Fruit fly (Drosophila melanogaster) whole organism, embryonic: ENCODE results near the gene CG3726.
A peak's percentile ranks its signal among the peaks of the same experiment; 100 is the strongest.

Experiments used
- ATbp ChIP-seq: fragments of 200-800 bp; sonication (Bioruptor generic); optimal IDR thresholded peaks from 2 replicates; lab custom pipeline; 2017; ENCODE audit warnings: missing biosample characterization, mild to moderate bottlenecking, missing genetic modification characterization, missing genetic modification reagents
- Atf-2 ChIP-seq: fragments of 200-800 bp; sonication (Bioruptor generic); optimal IDR thresholded peaks from 2 replicates; lab custom pipeline; 2016; ENCODE audit warnings: missing biosample characterization, missing genetic modification characterization
- B-H1 ChIP-seq: fragments of 200-800 bp; sonication (Bioruptor generic); IDR thresholded peaks from 3 replicates; pipeline ENCODE4 v1.3.6; 2022; ENCODE audit warnings: missing biosample characterization, missing genetic modification characterization
- CG10979 ChIP-seq: fragments of 200-800 bp; sonication (Bioruptor generic); optimal IDR thresholded peaks from 2 replicates; lab custom pipeline; 2018; ENCODE audit warnings: missing biosample characterization, mild to moderate bottlenecking, missing genetic modification characterization, moderate library complexity
- CG11398 ChIP-seq: fragments of 200-800 bp; sonication (Bioruptor generic); optimal IDR thresholded peaks from 2 replicates; lab custom pipeline; 2016; ENCODE audit warnings: missing biosample characterization, missing genetic modification characterization
- CG13624 ChIP-seq: fragments of 200-800 bp; sonication (Bioruptor generic); optimal IDR thresholded peaks from 2 replicates; lab custom pipeline; 2016; ENCODE audit warnings: missing biosample characterization, missing genetic modification characterization
- CG15269 ChIP-seq: fragments of 200-800 bp; sonication (Bioruptor generic); optimal IDR thresholded peaks from 2 replicates; lab custom pipeline; 2018; ENCODE audit warnings: missing biosample characterization, mild to moderate bottlenecking, missing genetic modification characterization, moderate library complexity
- CG17359 ChIP-seq: fragments of 200-800 bp; sonication (Bioruptor generic); optimal IDR thresholded peaks from 3 replicates; lab custom pipeline; 2018; ENCODE audit warnings: missing biosample characterization, mild to moderate bottlenecking, missing genetic modification characterization, moderate library complexity
- CG30431 ChIP-seq: fragments of 200-800 bp; sonication (Bioruptor generic); optimal IDR thresholded peaks from 2 replicates; lab custom pipeline; 2017; ENCODE audit warnings: missing biosample characterization, missing genetic modification characterization
- CG31224 ChIP-seq: fragments of 200-800 bp; sonication (Bioruptor generic); IDR thresholded peaks from 2 replicates; pipeline ENCODE4 v1.3.6; 2022; ENCODE audit warnings: missing biosample characterization, missing genetic modification characterization
- CG32772 ChIP-seq: fragments of 200-800 bp; sonication (Bioruptor generic); IDR thresholded peaks from 2 replicates; pipeline ENCODE4 v1.3.6; 2022; ENCODE audit warnings: missing biosample characterization, missing genetic modification characterization
- CG34224 ChIP-seq: fragments of 200-800 bp; sonication (Bioruptor generic); IDR thresholded peaks from 3 replicates; pipeline ENCODE4 v1.3.6; 2022; ENCODE audit warnings: missing biosample characterization, missing genetic modification characterization; ENCODE audit not compliant: partially characterized antibody
- CG3726 ChIP-seq: fragments of 200-800 bp; sonication (Bioruptor generic); IDR thresholded peaks from 3 replicates; pipeline ENCODE4, ENCODE4 v1.3.6; 2022; ENCODE audit warnings: missing biosample characterization, missing genetic modification characterization
- CG4730 ChIP-seq: fragments of 200-800 bp; sonication (Bioruptor generic); IDR thresholded peaks from 2 replicates; pipeline ENCODE4 v1.3.6; 2022; ENCODE audit warnings: missing biosample characterization, missing genetic modification characterization
- CG6175 ChIP-seq: fragments of 200-800 bp; sonication (Bioruptor generic); IDR thresholded peaks from 3 replicates; pipeline ENCODE4 v1.3.6; 2022; ENCODE audit warnings: missing biosample characterization, missing genetic modification characterization
- CG6272 ChIP-seq: fragments of 200-800 bp; sonication (Bioruptor generic); IDR thresholded peaks from 2 replicates; pipeline ENCODE4 v1.3.6; 2022; ENCODE audit warnings: missing biosample characterization, missing genetic modification characterization
- CG6765 ChIP-seq: fragments of 200-800 bp; sonication (Bioruptor generic); optimal IDR thresholded peaks from 3 replicates; lab custom pipeline; 2017; ENCODE audit warnings: missing biosample characterization, mild to moderate bottlenecking, missing genetic modification characterization
- CG7556 ChIP-seq: fragments of 200-800 bp; sonication (Bioruptor generic); optimal IDR thresholded peaks from 2 replicates; lab custom pipeline; 2017; ENCODE audit warnings: missing biosample characterization, mild to moderate bottlenecking, missing genetic modification characterization
- CG7963 ChIP-seq: fragments of 200-800 bp; sonication (Bioruptor generic); IDR thresholded peaks from 3 replicates; pipeline ENCODE4 v1.3.6; 2022; ENCODE audit warnings: missing biosample characterization, missing genetic modification characterization; ENCODE audit not compliant: partially characterized antibody
- CG9727 ChIP-seq: fragments of 200-800 bp; sonication (Bioruptor generic); optimal IDR thresholded peaks from 3 replicates; lab custom pipeline; 2017; ENCODE audit warnings: missing biosample characterization, mild to moderate bottlenecking, missing genetic modification characterization
- CG9797 ChIP-seq: fragments of 200-800 bp; sonication (Bioruptor generic); optimal IDR thresholded peaks from 3 replicates; lab custom pipeline; 2018; ENCODE audit warnings: missing biosample characterization, mild to moderate bottlenecking, missing genetic modification characterization
- Camta ChIP-seq: fragments of 200-800 bp; sonication (Bioruptor generic); optimal IDR thresholded peaks from 2 replicates; lab custom pipeline; 2016; ENCODE audit warnings: missing biosample characterization, missing genetic modification characterization
- Eip74EF ChIP-seq, 2 experiments: fragments of 200-800 bp in 1 of 2; fragments of >200 bp in 1 of 2; sonication (Bioruptor generic) in 1 of 2; optimal IDR thresholded peaks; 2 replicates each; lab custom pipeline; 2017 to 2019; ENCODE audit warnings: missing biosample characterization in 2 of 2, missing genetic modification characterization in 2 of 2, mild to moderate bottlenecking in 1 of 2, moderate library complexity in 1 of 2
- Max ChIP-seq: fragments of 200-800 bp; sonication (Bioruptor generic); optimal IDR thresholded peaks from 2 replicates; lab custom pipeline; 2016; ENCODE audit warnings: missing biosample characterization, mild to moderate bottlenecking, missing genetic modification characterization
- NFAT ChIP-seq: fragments of 200-800 bp; sonication (Bioruptor generic); IDR thresholded peaks from 2 replicates; pipeline ENCODE4 v1.3.6; 2022; ENCODE audit warnings: missing biosample characterization, missing genetic modification characterization
- NK7.1 ChIP-seq: fragments of 200-800 bp; sonication (Bioruptor generic); optimal IDR thresholded peaks from 3 replicates; lab custom pipeline; 2016; ENCODE audit warnings: missing biosample characterization, missing genetic modification characterization
- Nf-YA ChIP-seq: fragments of 200-800 bp; sonication (Bioruptor generic); IDR thresholded peaks from 2 replicates; pipeline ENCODE4 v1.3.6; 2022; ENCODE audit warnings: missing biosample characterization, missing genetic modification characterization
- Nf-YB ChIP-seq: fragments of 200-800 bp; sonication (Bioruptor generic); optimal IDR thresholded peaks from 3 replicates; lab custom pipeline; 2019; ENCODE audit warnings: missing biosample characterization, mild to moderate bottlenecking, missing genetic modification characterization, moderate library complexity
- Sox100B ChIP-seq: fragments of 200-800 bp; sonication (Bioruptor generic); optimal IDR thresholded peaks from 3 replicates; lab custom pipeline; 2018; ENCODE audit warnings: missing biosample characterization, mild to moderate bottlenecking, missing genetic modification characterization
- Sox102F ChIP-seq: fragments of 200-800 bp; sonication (Bioruptor generic); optimal IDR thresholded peaks from 2 replicates; lab custom pipeline; 2018; ENCODE audit warnings: missing biosample characterization, mild to moderate bottlenecking, missing genetic modification characterization, moderate library complexity
- bbx ChIP-seq: fragments of 200-800 bp; sonication (Bioruptor generic); IDR thresholded peaks from 2 replicates; pipeline ENCODE4 v1.3.6; 2022; ENCODE audit warnings: missing biosample characterization, missing genetic modification characterization; ENCODE audit not compliant: partially characterized antibody
- caup ChIP-seq: fragments of 200-800 bp; sonication (Bioruptor generic); optimal IDR thresholded peaks from 3 replicates; lab custom pipeline; 2017; ENCODE audit warnings: missing biosample characterization, mild to moderate bottlenecking, missing genetic modification characterization, moderate library complexity; ENCODE audit not compliant: severe bottlenecking
- croc ChIP-seq: fragments of 200-800 bp; sonication (Bioruptor generic); conservative IDR thresholded peaks from 3 replicates; pipeline ENCODE4 v1.3.6; 2022; ENCODE audit warnings: missing biosample characterization, missing genetic modification characterization
- danr ChIP-seq: fragments of 200-800 bp; sonication (Bioruptor generic); IDR thresholded peaks from 2 replicates; pipeline ENCODE4 v1.3.6; 2022; ENCODE audit warnings: missing biosample characterization, missing genetic modification characterization
- fu2 ChIP-seq: fragments of 200-800 bp; sonication (Bioruptor generic); optimal IDR thresholded peaks from 2 replicates; lab custom pipeline; 2016; ENCODE audit warnings: missing biosample characterization, missing genetic modification characterization
- gcm ChIP-seq: fragments of 200-800 bp; sonication (Bioruptor generic); optimal IDR thresholded peaks from 2 replicates; lab custom pipeline; 2019; ENCODE audit warnings: missing biosample characterization, mild to moderate bottlenecking, missing genetic modification characterization, moderate library complexity
- gfzf ChIP-seq: fragments of 200-800 bp; sonication (Bioruptor generic); optimal IDR thresholded peaks from 2 replicates; lab custom pipeline; 2016; ENCODE audit warnings: missing biosample characterization, mild to moderate bottlenecking, missing genetic modification characterization, moderate library complexity
- insv ChIP-seq, 2 experiments: fragments of 200-800 bp; sonication (Bioruptor generic); optimal IDR thresholded peaks; 3 replicates each; lab custom pipeline; 2016 to 2018; ENCODE audit warnings: missing biosample characterization in 2 of 2, missing genetic modification characterization in 2 of 2
- jing ChIP-seq: fragments of 200-800 bp; sonication (Bioruptor generic); optimal IDR thresholded peaks from 2 replicates; lab custom pipeline; 2018; ENCODE audit warnings: missing biosample characterization, mild to moderate bottlenecking, missing genetic modification characterization
- lbe ChIP-seq: fragments of 200-800 bp; sonication (Bioruptor generic); optimal IDR thresholded peaks from 2 replicates; lab custom pipeline; 2016; ENCODE audit warnings: missing biosample characterization, mild to moderate bottlenecking, missing genetic modification characterization
- lov ChIP-seq, 2 experiments: fragments of 200-800 bp in 1 of 2; fragments of >200 bp in 1 of 2; sonication (Bioruptor generic) in 1 of 2; IDR thresholded peaks in 1 of 2; optimal IDR thresholded peaks in 1 of 2; 2 replicates in 1 of 2; 3 replicates in 1 of 2; pipeline versions ENCODE4 v1.3.6 to Lab custom; 2017 to 2022; ENCODE audit warnings: missing biosample characterization in 1 of 2, missing genetic modification characterization in 1 of 2
- mld ChIP-seq: fragments of 200-800 bp; sonication (Bioruptor generic); IDR thresholded peaks from 3 replicates; pipeline ENCODE4 v1.3.6; 2022; ENCODE audit warnings: missing biosample characterization, missing genetic modification characterization; ENCODE audit not compliant: partially characterized antibody
- nerfin-1 ChIP-seq: fragments of 200-800 bp; sonication (Bioruptor generic); optimal IDR thresholded peaks from 3 replicates; lab custom pipeline; 2019; ENCODE audit warnings: missing biosample characterization, mild to moderate bottlenecking, missing genetic modification characterization, moderate library complexity
- nerfin-2 ChIP-seq: fragments of 200-800 bp; sonication (Bioruptor generic); IDR thresholded peaks from 2 replicates; pipeline ENCODE4 v1.3.6; 2022; ENCODE audit warnings: missing biosample characterization, missing genetic modification characterization; ENCODE audit not compliant: partially characterized antibody
- onecut ChIP-seq: fragments of 200-800 bp; sonication (Bioruptor generic); IDR thresholded peaks from 2 replicates; pipeline ENCODE4 v1.3.6; 2022; ENCODE audit warnings: missing biosample characterization, missing genetic modification characterization
- prd ChIP-seq, 3 experiments: fragments of >200 bp in 2 of 3; fragments of 200-800 bp in 1 of 3; sonication (Bioruptor generic) in 1 of 3; optimal IDR thresholded peaks in 2 of 3; IDR thresholded peaks in 1 of 3; 2 replicates in 2 of 3; 3 replicates in 1 of 3; pipeline versions ENCODE4 v1.3.6 to Lab custom; 2017 to 2022; ENCODE audit warnings: missing biosample characterization in 1 of 3, missing genetic modification characterization in 1 of 3
- sqz ChIP-seq: fragments of 200-800 bp; sonication (Bioruptor generic); optimal IDR thresholded peaks from 3 replicates; lab custom pipeline; 2018; ENCODE audit warnings: missing biosample characterization, mild to moderate bottlenecking, missing genetic modification characterization

The CG3726 gene

DNA sequence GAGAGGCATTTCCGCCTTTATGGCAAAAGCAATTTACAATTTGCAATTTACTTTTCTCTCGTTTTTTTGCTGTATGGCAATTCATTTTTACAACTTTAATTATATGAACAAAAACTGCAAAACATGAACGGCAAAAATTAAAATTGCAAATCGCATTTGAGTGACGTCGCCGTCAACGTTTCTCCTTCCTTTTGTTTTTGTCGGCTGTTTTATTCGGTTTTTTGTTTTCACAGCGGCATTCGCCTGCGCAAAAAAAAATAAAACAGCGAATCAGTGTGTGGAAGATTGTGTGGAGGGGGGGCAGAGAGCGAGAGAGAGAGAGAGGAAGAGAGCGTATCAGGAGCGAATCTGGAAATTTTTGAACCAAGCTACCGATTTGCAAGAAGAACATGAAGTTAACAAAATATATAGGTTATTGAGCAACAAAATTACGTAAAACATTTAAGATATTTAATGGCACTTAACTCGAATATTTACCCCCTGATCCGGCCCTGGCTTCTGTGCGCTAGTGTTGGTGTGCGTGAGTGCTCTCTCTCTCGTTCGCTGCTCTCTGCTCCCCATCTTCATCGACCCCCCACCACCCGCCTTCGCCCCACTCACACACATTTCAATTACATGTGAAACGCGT, 1.7 kb downstream of the CG3726 start (continued):
- TF ChIP-seq NFAT (GFP tag; lab: Robert Waterston, UW) (peak; percentile 100), Max (peak; percentile 97), Camta (peak; percentile 99), insv (GFP tag; optimal IDR thresholded peaks at IDR 0.05; lab: Kevin White, UChicago) (peak in 1 of 2 experiments; percentile 70), Nf-YB (GFP tag; lab: Kevin White, UChicago) (peak; percentile 87), CG6272 (GFP tag; lab: Robert Waterston, UW) (peak; percentile 98), fu2 (peak; percentile 98), sqz (GFP tag; lab: Kevin White, UChicago) (peak; percentile 99), B-H1 (GFP tag; lab: Robert Waterston, UW) (peak; percentile 99), CG30431 (GFP tag; lab: Kevin White, UChicago) (peak; percentile 99), gfzf (GFP tag; lab: Kevin White, UChicago) (peak; percentile 30), CG11398 (GFP tag; lab: Kevin White, UChicago) (peak; percentile 98), lbe (GFP tag; lab: Kevin White, UChicago) (peak; percentile 98), nerfin-2 (GFP tag; lab: Robert Waterston, UW) (peak; percentile 65), CG6175 (peak; percentile 99), CG10979 (tag; lab: Kevin White, UChicago) (peak; percentile 98), Sox100B (GFP tag; lab: Kevin White, UChicago) (peak; percentile 95), gcm (GFP tag; lab: Kevin White, UChicago) (peak; percentile 96), CG32772 (GFP tag; lab: Robert Waterston, UW) (peak; percentile 100), CG31224 (GFP tag; lab: Robert Waterston, UW) (peak; percentile 97), CG9797 (GFP tag; lab: Kevin White, UChicago) (peak; percentile 57), danr (GFP tag; lab: Robert Waterston, UW) (peak; percentile 99), NK7.1 (GFP tag; lab: Kevin White, UChicago) (peak; percentile 98), CG15269 (peak; percentile 99), croc (GFP tag; lab: Robert Waterston, UW) (peak; percentile 99), prd (optimal IDR thresholded peaks at IDR 0.05; lab: Kevin White, UChicago) (no peak), prd (GFP tag; IDR thresholded peaks at IDR 0.05; lab: Robert Waterston, UW) (peak; percentile 100), CG34224 (GFP tag; lab: Robert Waterston, UW) (peak; percentile 90), Eip74EF (GFP tag; optimal IDR thresholded peaks at IDR 0.05; lab: Kevin White, UChicago) (peak in 1 of 2 experiments; percentile 97), mld (GFP tag; lab: Robert Waterston, UW) (0 out of 3 replicates have a peak, but pooled peaks have one; percentile 9), CG17359 (peak; percentile 99), CG9727 (GFP tag; lab: Kevin White, UChicago) (peak; percentile 96), ATbp (GFP tag; lab: Kevin White, UChicago) (peak; percentile 99), lov (optimal IDR thresholded peaks at IDR 0.05; lab: Kevin White, UChicago) (no peak), lov (GFP tag; IDR thresholded peaks at IDR 0.05; lab: Robert Waterston, UW) (peak; percentile 99), Sox102F (GFP tag; lab: Kevin White, UChicago) (peak; percentile 99), CG7556 (GFP tag; lab: Kevin White, UChicago) (peak; percentile 98), caup (GFP tag; lab: Kevin White, UChicago) (peak; percentile 99), jing (GFP tag; lab: Kevin White, UChicago) (peak; percentile 98), bbx (GFP tag; lab: Robert Waterston, UW) (peak; percentile 82), Nf-YA (GFP tag; lab: Robert Waterston, UW) (peak; percentile 98), CG4730 (GFP tag; lab: Robert Waterston, UW) (peak; percentile 99), Atf-2 (GFP tag; lab: Kevin White, UChicago) (peak; percentile 98), CG13624 (GFP tag; lab: Kevin White, UChicago) (peak; percentile 99), onecut (GFP tag; lab: Robert Waterston, UW) (peak; percentile 97), CG7963 (peak; percentile 69), CG3726 (GFP tag; lab: Robert Waterston, UW) (peak; percentile 100), CG6765 (GFP tag; lab: Kevin White, UChicago) (peak; percentile 96), nerfin-1 (tag; lab: Kevin White, UChicago) (peak; percentile 96)
